Worm (Caenorhabditis elegans) whole organism, L1 larva: ENCODE measurements around the gene F58H7.5.

Source experiments
- C04F5.9 ChIP-seq: sonication (generic microtip); optimal IDR thresholded peaks from 2 replicates; lab custom pipeline; 2016; ENCODE audit warnings: missing genetic modification characterization, missing compliant biosample characterization
- ceh-82 ChIP-seq, 3 experiments: fragments of 150-350 bp in 1 of 3; sonication (generic microtip) in 2 of 3; optimal IDR thresholded peaks; 2 replicates each; lab custom pipeline; 2014 to 2017; ENCODE audit warnings: missing biosample characterization in 3 of 3, missing genetic modification characterization in 3 of 3
- egl-13 ChIP-seq: sonication (generic microtip); optimal IDR thresholded peaks from 2 replicates; lab custom pipeline; 2016; ENCODE audit warnings: missing genotype, missing genetic modification reagents, missing genetic modification characterization, missing compliant biosample characterization
- lir-3 ChIP-seq: sonication (generic microtip); optimal IDR thresholded peaks from 2 replicates; lab custom pipeline; 2016; ENCODE audit warnings: mild to moderate bottlenecking, missing genetic modification characterization, moderate library complexity, missing compliant biosample characterization; ENCODE audit not compliant: poor library complexity
- nhr-12 ChIP-seq: sonication (generic microtip); optimal IDR thresholded peaks from 2 replicates; lab custom pipeline; 2017; ENCODE audit warnings: missing biosample characterization, missing genetic modification characterization
- nhr-237 ChIP-seq: fragments of 150-350 bp; optimal IDR thresholded peaks from 2 replicates; lab custom pipeline; 2014; ENCODE audit warnings: missing biosample characterization, missing genetic modification characterization
- nhr-28 ChIP-seq: fragments of 150-350 bp; optimal IDR thresholded peaks from 2 replicates; lab custom pipeline; 2014; ENCODE audit warnings: missing biosample characterization, missing genetic modification characterization
- nhr-71 ChIP-seq: sonication (generic microtip); optimal IDR thresholded peaks from 2 replicates; lab custom pipeline; 2016; ENCODE audit warnings: mild to moderate bottlenecking, missing genetic modification characterization, moderate library complexity, missing compliant biosample characterization
- nhr-84 ChIP-seq: sonication (generic microtip); optimal IDR thresholded peaks from 2 replicates; lab custom pipeline; 2017; ENCODE audit warnings: missing biosample characterization, missing genetic modification characterization
- pax-3 ChIP-seq: fragments of 200-800 bp; sonication (Bioruptor generic); optimal IDR thresholded peaks from 2 replicates; lab custom pipeline; 2018; ENCODE audit warnings: mild to moderate bottlenecking, missing genetic modification characterization, moderate library complexity, missing compliant biosample characterization
- sup-37 ChIP-seq: fragments of 200-800 bp; sonication (Bioruptor generic); optimal IDR thresholded peaks from 2 replicates; lab custom pipeline; 2018; ENCODE audit warnings: mild to moderate bottlenecking, missing genetic modification characterization, missing compliant biosample characterization
- unc-86 ChIP-seq: sonication (generic microtip); optimal IDR thresholded peaks from 2 replicates; lab custom pipeline; 2016; ENCODE audit warnings: missing genetic modification characterization, missing compliant biosample characterization
- ztf-4 ChIP-seq: fragments of 150-350 bp; optimal IDR thresholded peaks from 2 replicates; lab custom pipeline; 2014; ENCODE audit warnings: missing biosample characterization, missing genetic modification characterization

Gene F58H7.5

DNA sequence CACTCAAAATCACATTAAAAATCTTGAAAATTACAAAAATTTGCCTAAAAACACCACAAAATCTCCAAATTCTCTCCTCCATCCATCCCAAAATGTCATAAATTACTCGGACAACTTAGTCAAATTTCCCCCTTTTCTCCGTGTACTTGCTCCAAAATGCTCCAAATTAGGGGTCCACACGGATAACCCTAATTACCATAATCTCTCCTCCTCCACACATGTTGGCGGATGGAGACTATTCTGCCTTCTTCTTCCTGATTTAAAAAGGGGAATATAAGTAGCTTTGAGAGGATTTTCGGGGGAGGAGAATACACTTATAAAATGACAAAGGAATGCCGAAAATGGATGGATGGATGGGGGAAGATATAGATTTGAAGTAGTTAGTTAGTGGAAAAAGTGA lies 42.1 kb downstream of the F58H7.5 start:
- no peak for TF ChIP-seq egl-13
- TF ChIP-seq lir-3 (tag; lab: Kevin White, UChicago): no peak
- no peak for TF ChIP-seq C04F5.9 (tag; lab: Kevin White, UChicago)
- no peak for TF ChIP-seq nhr-237
- no peak for TF ChIP-seq nhr-84 (tag; lab: Kevin White, UChicago)
- TF ChIP-seq ztf-4 (tag; lab: Kevin White, UChicago): no peak
- no peak for TF ChIP-seq nhr-71
- TF ChIP-seq sup-37 (GFP tag; lab: Kevin White, UChicago): no peak
- TF ChIP-seq nhr-28: no peak
- TF ChIP-seq ceh-82 (tag; optimal IDR thresholded peaks at IDR 0.05; lab: Kevin White, UChicago): no peak
- no peak for TF ChIP-seq pax-3 (tag; lab: Kevin White, UChicago)
- no peak for TF ChIP-seq nhr-12
- no peak for TF ChIP-seq unc-86 (tag; lab: Kevin White, UChicago)
